Fruit fly (Drosophila melanogaster) whole organism, embryonic: ENCODE measurements around the gene anchor.

Experiments
- Atf6 ChIP-seq: fragments of 200-800 bp; sonication (Bioruptor generic); IDR thresholded peaks from 2 replicates; pipeline ENCODE4 v1.3.6; 2022; ENCODE audit warnings: missing biosample characterization, missing genetic modification characterization
- CG10321 ChIP-seq: fragments of 200-800 bp; sonication (Bioruptor generic); IDR thresholded peaks from 2 replicates; pipeline ENCODE4 v1.3.6; 2022; ENCODE audit warnings: missing biosample characterization, missing genetic modification characterization
- CG12219 ChIP-seq: fragments of 200-800 bp; sonication (Bioruptor generic); optimal IDR thresholded peaks from 3 replicates; lab custom pipeline; 2018; ENCODE audit warnings: missing biosample characterization, mild to moderate bottlenecking, missing genetic modification characterization
- CG12391 ChIP-seq: fragments of 200-800 bp; sonication (Bioruptor generic); optimal IDR thresholded peaks from 3 replicates; lab custom pipeline; 2018; ENCODE audit warnings: missing biosample characterization, mild to moderate bottlenecking, missing genetic modification characterization, moderate library complexity
- CG12942 ChIP-seq: fragments of 200-800 bp; sonication (Bioruptor generic); optimal IDR thresholded peaks from 3 replicates; lab custom pipeline; 2016; ENCODE audit warnings: missing biosample characterization, missing genetic modification characterization
- CG13287 ChIP-seq: fragments of 200-800 bp; sonication (Bioruptor generic); IDR thresholded peaks from 2 replicates; pipeline ENCODE4 v1.3.6; 2022; ENCODE audit warnings: missing biosample characterization, missing genetic modification characterization; ENCODE audit not compliant: partially characterized antibody
- CG1647 ChIP-seq: fragments of 200-800 bp; sonication (Bioruptor generic); optimal IDR thresholded peaks from 3 replicates; lab custom pipeline; 2016; ENCODE audit warnings: missing biosample characterization, missing genetic modification characterization
- CG17829 ChIP-seq: fragments of 200-800 bp; optimal IDR thresholded peaks from 2 replicates; lab custom pipeline; 2019; ENCODE audit warnings: missing biosample characterization, mild to moderate bottlenecking, missing genetic modification characterization, moderate library complexity
- CG2120 ChIP-seq: fragments of 200-800 bp; sonication (Bioruptor generic); optimal IDR thresholded peaks from 3 replicates; lab custom pipeline; 2016; ENCODE audit warnings: missing biosample characterization, missing genetic modification characterization
- CG2199 ChIP-seq: fragments of 200-800 bp; sonication (Bioruptor generic); IDR thresholded peaks from 3 replicates; pipeline ENCODE4 v1.3.6; 2022; ENCODE audit warnings: missing biosample characterization, missing genetic modification characterization
- CG6654 ChIP-seq: fragments of 200-800 bp; sonication (Bioruptor generic); optimal IDR thresholded peaks from 2 replicates; lab custom pipeline; 2017; ENCODE audit warnings: missing biosample characterization, mild to moderate bottlenecking, missing genetic modification characterization
- CG7271 ChIP-seq: fragments of 200-800 bp; sonication (Bioruptor generic); optimal IDR thresholded peaks from 2 replicates; lab custom pipeline; 2018; ENCODE audit warnings: missing biosample characterization, mild to moderate bottlenecking, missing genetic modification characterization, moderate library complexity
- CG7556 ChIP-seq: fragments of 200-800 bp; sonication (Bioruptor generic); optimal IDR thresholded peaks from 2 replicates; lab custom pipeline; 2017; ENCODE audit warnings: missing biosample characterization, mild to moderate bottlenecking, missing genetic modification characterization
- CG7839 ChIP-seq: fragments of 200-800 bp; sonication (Bioruptor generic); optimal IDR thresholded peaks from 3 replicates; lab custom pipeline; 2018; ENCODE audit warnings: missing biosample characterization, mild to moderate bottlenecking, missing genetic modification characterization, moderate library complexity
- CG8089 ChIP-seq: fragments of 200-800 bp; sonication (Bioruptor generic); optimal IDR thresholded peaks from 3 replicates; lab custom pipeline; 2016; ENCODE audit warnings: missing biosample characterization, missing genetic modification characterization
- CG9215 ChIP-seq: fragments of 200-800 bp; sonication (Bioruptor generic); IDR thresholded peaks from 2 replicates; pipeline ENCODE4 v1.3.6; 2022; ENCODE audit warnings: missing biosample characterization, missing genetic modification characterization
- CoRest ChIP-seq: fragments of 200-800 bp; sonication (Bioruptor generic); optimal IDR thresholded peaks from 3 replicates; lab custom pipeline; 2018; ENCODE audit warnings: missing biosample characterization, mild to moderate bottlenecking, missing genetic modification characterization, moderate library complexity
- Doc3 ChIP-seq: fragments of 200-800 bp; sonication (Bioruptor generic); IDR thresholded peaks from 3 replicates; pipeline ENCODE4 v1.3.6; 2022; ENCODE audit warnings: missing biosample characterization, missing genetic modification characterization; ENCODE audit not compliant: partially characterized antibody
- Dp ChIP-seq: fragments of 200-800 bp; sonication (Bioruptor generic); optimal IDR thresholded peaks from 2 replicates; lab custom pipeline; 2018; ENCODE audit warnings: missing biosample characterization, mild to moderate bottlenecking, missing genetic modification characterization, moderate library complexity
- Fer3 ChIP-seq: fragments of 200-800 bp; sonication (Bioruptor generic); optimal IDR thresholded peaks from 2 replicates; lab custom pipeline; 2018; ENCODE audit warnings: missing biosample characterization, mild to moderate bottlenecking, missing genetic modification characterization, moderate library complexity
- HmgZ ChIP-seq: fragments of 200-800 bp; sonication (Bioruptor generic); optimal IDR thresholded peaks from 2 replicates; lab custom pipeline; 2018; ENCODE audit warnings: missing biosample characterization, mild to moderate bottlenecking, missing genetic modification characterization
- Hmr ChIP-seq: fragments of 200-800 bp; sonication (Bioruptor generic); optimal IDR thresholded peaks from 3 replicates; lab custom pipeline; 2017; ENCODE audit warnings: mild to moderate bottlenecking, missing biosample characterization, missing genetic modification reagents, missing genetic modification characterization
- Hr3 ChIP-seq: fragments of 200-800 bp; sonication (Bioruptor generic); optimal IDR thresholded peaks from 3 replicates; lab custom pipeline; 2016; ENCODE audit warnings: missing biosample characterization, missing genetic modification characterization
- MTF-1 ChIP-seq: fragments of 200-800 bp; sonication (Bioruptor generic); optimal IDR thresholded peaks from 2 replicates; lab custom pipeline; 2018; ENCODE audit warnings: missing biosample characterization, mild to moderate bottlenecking, missing genetic modification characterization, borderline replicate concordance
- Med ChIP-seq: fragments of 200-800 bp; sonication (Bioruptor generic); peaks from one replicate; lab custom pipeline; 2016; ENCODE audit warnings: missing biosample characterization, missing genetic modification characterization, mild to moderate bottlenecking, inconsistent platforms, moderate library complexity
- NC2α ChIP-seq: fragments of 200-800 bp; sonication (Bioruptor generic); optimal IDR thresholded peaks from 2 replicates; lab custom pipeline; 2016; ENCODE audit warnings: missing biosample characterization, missing genetic modification characterization
- Neu2 ChIP-seq: fragments of 200-800 bp; sonication (Bioruptor generic); optimal IDR thresholded peaks from 3 replicates; lab custom pipeline; 2016; ENCODE audit warnings: missing biosample characterization, missing genetic modification characterization, borderline replicate concordance
- Opbp ChIP-seq: fragments of 200-800 bp; sonication (Bioruptor generic); IDR thresholded peaks from 3 replicates; pipeline ENCODE4 v1.3.6; 2022; ENCODE audit warnings: missing biosample characterization, missing genetic modification characterization; ENCODE audit not compliant: partially characterized antibody
- PHDP ChIP-seq: fragments of 200-800 bp; sonication (Bioruptor generic); optimal IDR thresholded peaks from 3 replicates; lab custom pipeline; 2018; ENCODE audit warnings: missing biosample characterization, mild to moderate bottlenecking, missing genetic modification characterization, moderate library complexity
- Ssrp ChIP-seq: fragments of 200-800 bp; sonication (Bioruptor generic); optimal IDR thresholded peaks from 2 replicates; lab custom pipeline; 2018; ENCODE audit warnings: missing biosample characterization, mild to moderate bottlenecking, missing genetic modification characterization, moderate library complexity
- Taf1 ChIP-seq: fragments of 200-800 bp; sonication (Bioruptor generic); IDR thresholded peaks from 2 replicates; pipeline ENCODE4 v1.3.6; 2022; ENCODE audit warnings: missing biosample characterization, missing genetic modification characterization
- Xrp1 ChIP-seq: fragments of 200-800 bp; sonication (Bioruptor generic); IDR thresholded peaks from 2 replicates; pipeline ENCODE4 v1.3.6; 2022; ENCODE audit warnings: missing biosample characterization, missing genetic modification characterization
- ac ChIP-seq: fragments of 200-800 bp; sonication (Bioruptor generic); optimal IDR thresholded peaks from 3 replicates; lab custom pipeline; 2017; ENCODE audit warnings: missing biosample characterization, mild to moderate bottlenecking, missing genetic modification characterization
- ci ChIP-seq: fragments of 200-800 bp; sonication (Bioruptor generic); IDR thresholded peaks from 3 replicates; pipeline ENCODE4 v1.3.6; 2022; ENCODE audit warnings: missing biosample characterization, missing genetic modification characterization
- crc ChIP-seq: fragments of 200-800 bp; sonication (Bioruptor generic); optimal IDR thresholded peaks from 2 replicates; lab custom pipeline; 2016; ENCODE audit warnings: missing biosample characterization, missing genetic modification characterization
- da ChIP-seq: fragments of 200-800 bp; sonication (Bioruptor generic); optimal IDR thresholded peaks from 2 replicates; lab custom pipeline; 2016; ENCODE audit warnings: missing biosample characterization, missing genetic modification characterization
- emc ChIP-seq: fragments of 200-800 bp; sonication (Bioruptor generic); optimal IDR thresholded peaks from 2 replicates; lab custom pipeline; 2016; ENCODE audit warnings: missing biosample characterization, missing genetic modification characterization
- ems ChIP-seq: fragments of 200-800 bp; sonication (Bioruptor generic); optimal IDR thresholded peaks from 3 replicates; lab custom pipeline; 2016; ENCODE audit warnings: missing biosample characterization, missing genetic modification characterization
- eve ChIP-seq, 2 experiments: fragments of >200 bp; optimal IDR thresholded peaks; 2 replicates each; lab custom pipeline; 2017; ENCODE audit warnings: missing biosample characterization in 2 of 2, missing genetic modification characterization in 2 of 2
- ind ChIP-seq: fragments of 200-800 bp; sonication (Bioruptor generic); optimal IDR thresholded peaks from 3 replicates; lab custom pipeline; 2016; ENCODE audit warnings: missing biosample characterization, missing genetic modification characterization
- kah ChIP-seq: fragments of 200-800 bp; sonication (Bioruptor generic); optimal IDR thresholded peaks from 2 replicates; lab custom pipeline; 2018; ENCODE audit warnings: missing biosample characterization, mild to moderate bottlenecking, missing genetic modification characterization
- lab ChIP-seq: fragments of 200-800 bp; sonication (Bioruptor generic); optimal IDR thresholded peaks from 3 replicates; lab custom pipeline; 2017; ENCODE audit warnings: missing biosample characterization, missing genetic modification characterization, mild to moderate bottlenecking, moderate library complexity, missing genetic modification reagents
- luna ChIP-seq: fragments of 200-800 bp; sonication (Bioruptor generic); optimal IDR thresholded peaks from 2 replicates; lab custom pipeline; 2016; ENCODE audit warnings: missing biosample characterization, missing genetic modification characterization
- mam ChIP-seq: fragments of 200-800 bp; sonication (Bioruptor generic); optimal IDR thresholded peaks from 3 replicates; lab custom pipeline; 2016; ENCODE audit warnings: missing biosample characterization, missing genetic modification characterization
- pb ChIP-seq: fragments of 200-800 bp; sonication (Bioruptor generic); optimal IDR thresholded peaks from 3 replicates; lab custom pipeline; 2016; ENCODE audit warnings: missing biosample characterization, missing genetic modification characterization
- prd ChIP-seq, 3 experiments: fragments of >200 bp in 2 of 3; fragments of 200-800 bp in 1 of 3; sonication (Bioruptor generic) in 1 of 3; optimal IDR thresholded peaks in 2 of 3; IDR thresholded peaks in 1 of 3; 2 replicates in 2 of 3; 3 replicates in 1 of 3; pipeline versions ENCODE4 v1.3.6 to Lab custom; 2017 to 2022; ENCODE audit warnings: missing biosample characterization in 1 of 3, missing genetic modification characterization in 1 of 3
- tin ChIP-seq: fragments of 200-800 bp; sonication (Bioruptor generic); optimal IDR thresholded peaks from 3 replicates; lab custom pipeline; 2016; ENCODE audit warnings: missing biosample characterization, missing genetic modification characterization
- zen2 ChIP-seq: fragments of 200-800 bp; sonication (Bioruptor generic); IDR thresholded peaks from 3 replicates; pipeline ENCODE4 v1.3.6; 2022; ENCODE audit warnings: missing biosample characterization, missing genetic modification characterization; ENCODE audit not compliant: partially characterized antibody

The anchor gene

dm6 chr3L:17657728-17658379 lies 36.2 kb downstream of the anchor start (continued):
- TF ChIP-seq CG7839 (peak; percentile 59), NC2α (GFP tag; lab: Kevin White, UChicago) (no peak), MTF-1 (GFP tag; lab: Kevin White, UChicago) (no peak), ems (GFP tag; lab: Kevin White, UChicago) (peak; percentile 27), ind (GFP tag; lab: Kevin White, UChicago) (peak; percentile 36), HmgZ (tag; lab: Kevin White, UChicago) (peak; percentile 34), Dp (GFP tag; lab: Kevin White, UChicago) (no peak), CG7271 (tag; lab: Kevin White, UChicago) (no peak), CG10321 (GFP tag; lab: Robert Waterston, UW) (0 out of 2 replicates have a peak, but pooled peaks have one; percentile 7), CG17829 (tag; lab: Kevin White, UChicago) (peak; percentile 50), CG8089 (no peak), CG9215 (no peak), da (GFP tag; lab: Kevin White, UChicago) (no peak), Fer3 (tag; lab: Kevin White, UChicago) (peak; percentile 7), Neu2 (no peak), prd (optimal IDR thresholded peaks at IDR 0.05; lab: Kevin White, UChicago) (no peak), prd (GFP tag; IDR thresholded peaks at IDR 0.05; lab: Robert Waterston, UW) (peak; percentile 40; the same call in 1 of the 3 replicates), CG12219 (GFP tag; lab: Kevin White, UChicago) (peak; percentile 17), Med (peak; percentile 86), kah (GFP tag; lab: Kevin White, UChicago) (no peak), Taf1 (no peak), tin (GFP tag; lab: Kevin White, UChicago) (peak; percentile 2), PHDP (tag; lab: Kevin White, UChicago) (peak; percentile 59), pb (GFP tag; lab: Kevin White, UChicago) (no peak), luna (GFP tag; lab: Kevin White, UChicago) (peak; percentile 19), CG2120 (GFP tag; lab: Kevin White, UChicago) (peak; percentile 38), eve (GFP tag; optimal IDR thresholded peaks at IDR 0.05; lab: Kevin White, UChicago) (peak in 1 of 2 experiments; percentile 45), Atf6 (GFP tag; lab: Robert Waterston, UW) (peak; percentile 39; the same call in 1 of the 2 replicates), ci (GFP tag; lab: Robert Waterston, UW) (peak; percentile 50; the same call in 1 of the 3 replicates), Hmr (GFP tag; lab: Kevin White, UChicago) (peak; percentile 43), lab (GFP tag; lab: Kevin White, UChicago) (peak; percentile 63), Hr3 (GFP tag; lab: Kevin White, UChicago) (no peak), CoRest (tag; lab: Kevin White, UChicago) (peak; percentile 36), zen2 (GFP tag; lab: Robert Waterston, UW) (no peak), Xrp1 (GFP tag; lab: Robert Waterston, UW) (0 out of 2 replicates have a peak, but pooled peaks have one; percentile 40), ac (GFP tag; lab: Kevin White, UChicago) (no peak), emc (GFP tag; lab: Kevin White, UChicago) (no peak), CG1647 (GFP tag; lab: Kevin White, UChicago) (peak; percentile 5), Opbp (GFP tag; lab: Robert Waterston, UW) (no peak), CG7556 (GFP tag; lab: Kevin White, UChicago) (no peak), CG6654 (GFP tag; lab: Kevin White, UChicago) (peak; percentile 17), crc (GFP tag; lab: Kevin White, UChicago) (peak; percentile 8), CG2199 (no peak), CG12942 (no peak), Ssrp (tag; lab: Kevin White, UChicago) (peak; percentile 44), CG12391 (tag; lab: Kevin White, UChicago) (peak; percentile 42), mam (GFP tag; lab: Kevin White, UChicago) (peak; percentile 16), Doc3 (GFP tag; lab: Robert Waterston, UW) (no peak), CG13287 (0 out of 2 replicates have a peak, but pooled peaks have one; percentile 15)
